Fruit fly (Drosophila melanogaster) whole organism, adult: Measurements from ENCODE around the gene edin.

Experiments
- CG11617 ChIP-seq: fragments of 200-800 bp; sonication (Bioruptor generic); optimal IDR thresholded peaks from 2 replicates; lab custom pipeline; 2017; ENCODE audit warnings: mild to moderate bottlenecking, missing biosample characterization, missing genetic modification reagents, missing genetic modification characterization
- CG12768 ChIP-seq: fragments of 200-800 bp; sonication (Bioruptor generic); optimal IDR thresholded peaks from 2 replicates; lab custom pipeline; 2017; ENCODE audit warnings: missing biosample characterization, missing genetic modification characterization, mild to moderate bottlenecking, moderate library complexity, missing genetic modification reagents
- CG1620 ChIP-seq: fragments of 200-800 bp; sonication (Bioruptor generic); optimal IDR thresholded peaks from 2 replicates; lab custom pipeline; 2016; ENCODE audit warnings: missing biosample characterization, missing genetic modification characterization
- CG33017 ChIP-seq: fragments of 200-800 bp; sonication (Bioruptor generic); optimal IDR thresholded peaks from 2 replicates; lab custom pipeline; 2018; ENCODE audit warnings: missing biosample characterization, mild to moderate bottlenecking, missing genetic modification characterization, moderate library complexity
- CG7101 ChIP-seq: fragments of 200-800 bp; sonication (Bioruptor generic); optimal IDR thresholded peaks from 2 replicates; lab custom pipeline; 2018; ENCODE audit warnings: missing biosample characterization, mild to moderate bottlenecking, missing genetic modification characterization, moderate library complexity
- Hr96 ChIP-seq: fragments of 200-800 bp; sonication (Bioruptor generic); optimal IDR thresholded peaks from 2 replicates; lab custom pipeline; 2016; ENCODE audit warnings: missing biosample characterization, missing genetic modification characterization
- bab1 ChIP-seq: fragments of 200-800 bp; sonication (Bioruptor generic); optimal IDR thresholded peaks from 3 replicates; lab custom pipeline; 2019; ENCODE audit warnings: missing biosample characterization, mild to moderate bottlenecking, missing genetic modification characterization, moderate library complexity
- kay ChIP-seq: fragments of 200-800 bp; sonication (Bioruptor generic); peaks from one replicate; lab custom pipeline; 2016; ENCODE audit warnings: missing biosample characterization, missing genetic modification characterization, borderline replicate concordance
- ovo ChIP-seq: fragments of 200-800 bp; sonication (Bioruptor generic); optimal IDR thresholded peaks from 2 replicates; lab custom pipeline; 2016; ENCODE audit warnings: missing biosample characterization, missing genetic modification characterization
- tj ChIP-seq: fragments of 200-800 bp; sonication (Bioruptor generic); optimal IDR thresholded peaks from 3 replicates; lab custom pipeline; 2017; ENCODE audit warnings: missing biosample characterization, mild to moderate bottlenecking, missing genetic modification characterization, moderate library complexity
- toe ChIP-seq: fragments of 200-800 bp; sonication (Bioruptor generic); optimal IDR thresholded peaks from 2 replicates; lab custom pipeline; 2016; ENCODE audit warnings: missing biosample characterization, missing genetic modification characterization

- TF ChIP-seq kay = peak; percentile 49
- no peak for TF ChIP-seq CG7101
- TF ChIP-seq CG12768 = no peak
- TF ChIP-seq Hr96 = no peak
- no peak for TF ChIP-seq toe
- no peak for TF ChIP-seq tj (GFP tag; lab: Kevin White, UChicago)
- TF ChIP-seq ovo = no peak
- no peak for TF ChIP-seq CG11617
- no peak for TF ChIP-seq bab1 (GFP tag; lab: Kevin White, UChicago)
- no peak for TF ChIP-seq CG1620 (GFP tag; lab: Kevin White, UChicago)
- TF ChIP-seq CG33017 (tag; lab: Kevin White, UChicago) = no peak
These were observed 8.6 kb upstream of the edin start, which contains the start of gene CG6333 for dm6 chr3L:17486130-17486529.
